Worm (Caenorhabditis elegans) whole organism, late embryonic: ENCODE data around the gene C46H3.1.

Experiments
- F13H6.1 ChIP-seq: sonication (generic microtip); optimal IDR thresholded peaks from 2 replicates; lab custom pipeline; 2016; ENCODE audit warnings: missing genetic modification characterization, missing compliant biosample characterization
- K09A11.1 ChIP-seq: sonication (generic microtip); optimal IDR thresholded peaks from 2 replicates; lab custom pipeline; 2017; ENCODE audit warnings: antibody characterized with exemption, mild to moderate bottlenecking, missing genetic modification characterization, missing compliant biosample characterization; ENCODE audit not compliant: insufficient read depth
- T23F11.4 ChIP-seq: fragments of 200-800 bp; sonication (Bioruptor generic); optimal IDR thresholded peaks from 2 replicates; lab custom pipeline; 2018; ENCODE audit warnings: mild to moderate bottlenecking, missing genetic modification characterization, missing compliant biosample characterization
- ahr-1 ChIP-seq: sonication (generic microtip); optimal IDR thresholded peaks from 2 replicates; lab custom pipeline; 2016; ENCODE audit warnings: missing genetic modification characterization, missing compliant biosample characterization
- ceh-2 ChIP-seq: sonication (generic microtip); optimal IDR thresholded peaks from 2 replicates; lab custom pipeline; 2016; ENCODE audit warnings: missing genotype, missing genetic modification characterization, missing compliant biosample characterization
- ceh-22 ChIP-seq: sonication (generic microtip); optimal IDR thresholded peaks from 2 replicates; lab custom pipeline; 2017; ENCODE audit warnings: missing biosample characterization, missing genetic modification characterization
- ceh-30 ChIP-seq: fragments of 150-350 bp; optimal IDR thresholded peaks from 2 replicates; lab custom pipeline; 2014; ENCODE audit warnings: missing biosample characterization, missing genetic modification characterization
- ceh-31 ChIP-seq: sonication (generic microtip); optimal IDR thresholded peaks from 2 replicates; lab custom pipeline; 2016; ENCODE audit warnings: missing genetic modification characterization, missing compliant biosample characterization
- ceh-34 ChIP-seq: sonication (generic microtip); optimal IDR thresholded peaks from 2 replicates; lab custom pipeline; 2016; ENCODE audit warnings: mild to moderate bottlenecking, missing genetic modification characterization, missing compliant biosample characterization
- ceh-45 ChIP-seq: fragments of 200-800 bp; sonication (Bioruptor generic); IDR thresholded peaks from 2 replicates; pipeline ENCODE4 v1.3.6; 2022; ENCODE audit warnings: missing genetic modification reagents, missing genetic modification characterization, missing compliant biosample characterization
- ceh-48 ChIP-seq: sonication (generic microtip); optimal IDR thresholded peaks from 2 replicates; lab custom pipeline; 2016; ENCODE audit warnings: missing genetic modification characterization, inconsistent platforms, missing compliant biosample characterization
- ceh-6 ChIP-seq: fragments of 200-800 bp; sonication (Bioruptor generic); optimal IDR thresholded peaks from 2 replicates; lab custom pipeline; 2018; ENCODE audit warnings: mild to moderate bottlenecking, missing genetic modification characterization, missing compliant biosample characterization
- dve-1 ChIP-seq: sonication (generic microtip); optimal IDR thresholded peaks from 2 replicates; lab custom pipeline; 2017; ENCODE audit warnings: antibody characterized with exemption, mild to moderate bottlenecking, missing genetic modification characterization, missing compliant biosample characterization
- elt-2 ChIP-seq: sonication (generic microtip); optimal IDR thresholded peaks from 2 replicates; lab custom pipeline; 2016; ENCODE audit warnings: missing genetic modification reagents, missing genetic modification characterization, missing compliant biosample characterization
- elt-4 ChIP-seq: sonication (generic microtip); optimal IDR thresholded peaks from 2 replicates; lab custom pipeline; 2016; ENCODE audit warnings: missing genetic modification characterization, missing compliant biosample characterization
- ets-4 ChIP-seq: sonication (generic microtip); optimal IDR thresholded peaks from 2 replicates; lab custom pipeline; 2016; ENCODE audit warnings: missing genetic modification characterization, missing compliant biosample characterization
- fax-1 ChIP-seq: sonication (generic microtip); optimal IDR thresholded peaks from 2 replicates; lab custom pipeline; 2016; ENCODE audit warnings: missing genotype, missing genetic modification characterization, missing compliant biosample characterization
- hlh-15 ChIP-seq: sonication (generic microtip); optimal IDR thresholded peaks from 2 replicates; lab custom pipeline; 2016; ENCODE audit warnings: missing genetic modification characterization, missing compliant biosample characterization
- hlh-30 ChIP-seq: sonication (generic microtip); optimal IDR thresholded peaks from 2 replicates; lab custom pipeline; 2017; ENCODE audit warnings: antibody characterized with exemption, missing genetic modification characterization, missing compliant biosample characterization; ENCODE audit not compliant: insufficient read depth
- hlh-6 ChIP-seq: sonication (generic microtip); optimal IDR thresholded peaks from 2 replicates; lab custom pipeline; 2016; ENCODE audit warnings: missing genotype, missing genetic modification characterization, missing compliant biosample characterization
- hlh-8 ChIP-seq: sonication (generic microtip); optimal IDR thresholded peaks from 2 replicates; lab custom pipeline; 2016; ENCODE audit warnings: missing genotype, missing genetic modification characterization, missing compliant biosample characterization
- lin-11 ChIP-seq: fragments of 200-800 bp; sonication (Bioruptor generic); optimal IDR thresholded peaks from 2 replicates; lab custom pipeline; 2018; ENCODE audit warnings: mild to moderate bottlenecking, missing genetic modification characterization, missing compliant biosample characterization
- mec-3 ChIP-seq: sonication (generic microtip); optimal IDR thresholded peaks from 2 replicates; lab custom pipeline; 2016; ENCODE audit warnings: borderline replicate concordance, missing genetic modification characterization, missing compliant biosample characterization
- nfya-1 ChIP-seq: sonication (generic microtip); optimal IDR thresholded peaks from 2 replicates; lab custom pipeline; 2017; ENCODE audit warnings: missing genetic modification characterization, mild to moderate bottlenecking, missing compliant biosample characterization, antibody characterized with exemption, moderate library complexity
- nhr-11 ChIP-seq: fragments of 150-350 bp; optimal IDR thresholded peaks from 2 replicates; lab custom pipeline; 2014; ENCODE audit warnings: missing biosample characterization, missing genetic modification characterization
- pag-3 ChIP-seq: sonication (generic microtip); optimal IDR thresholded peaks from 2 replicates; lab custom pipeline; 2016; ENCODE audit warnings: missing compliant biosample characterization, missing genetic modification characterization, borderline replicate concordance
- pat-9 ChIP-seq: fragments of 200-800 bp; sonication (Bioruptor generic); optimal IDR thresholded peaks from 2 replicates; lab custom pipeline; 2018; ENCODE audit warnings: mild to moderate bottlenecking, missing genetic modification characterization, moderate library complexity, missing compliant biosample characterization
- pqm-1 ChIP-seq: sonication (generic microtip); optimal IDR thresholded peaks from 2 replicates; lab custom pipeline; 2016; ENCODE audit warnings: missing genetic modification characterization, missing compliant biosample characterization
- ref-2 ChIP-seq: sonication (generic microtip); optimal IDR thresholded peaks from 2 replicates; lab custom pipeline; 2016; ENCODE audit warnings: missing genetic modification characterization, missing compliant biosample characterization
- rnt-1 ChIP-seq: sonication (generic microtip); optimal IDR thresholded peaks from 2 replicates; lab custom pipeline; 2016; ENCODE audit warnings: missing genetic modification characterization, missing compliant biosample characterization
- sox-2 ChIP-seq: fragments of 200-800 bp; sonication (Bioruptor generic); IDR thresholded peaks from 2 replicates; pipeline ENCODE4 v1.3.6; 2022; ENCODE audit warnings: missing genetic modification reagents, missing genetic modification characterization, missing compliant biosample characterization
- sox-4 ChIP-seq: sonication (generic microtip); optimal IDR thresholded peaks from 2 replicates; lab custom pipeline; 2017; ENCODE audit warnings: mild to moderate bottlenecking, missing genetic modification characterization, inconsistent platforms, missing compliant biosample characterization
- syd-9 ChIP-seq: sonication (generic microtip); optimal IDR thresholded peaks from 2 replicates; lab custom pipeline; 2016; ENCODE audit warnings: mild to moderate bottlenecking, missing genetic modification characterization, moderate library complexity, missing compliant biosample characterization
- tbx-7 ChIP-seq: sonication (generic microtip); optimal IDR thresholded peaks from 2 replicates; lab custom pipeline; 2016; ENCODE audit warnings: missing genotype, missing genetic modification characterization, missing compliant biosample characterization
- unc-3 ChIP-seq, 2 experiments: fragments of 200-800 bp in 1 of 2; sonication (Bioruptor generic) in 1 of 2; sonication (generic microtip) in 1 of 2; conservative IDR thresholded peaks in 1 of 2; optimal IDR thresholded peaks in 1 of 2; 2 replicates each; pipeline versions ENCODE4 v1.3.6 to Lab custom; 2016 to 2022; ENCODE audit warnings: missing compliant biosample characterization in 2 of 2, missing genetic modification characterization in 2 of 2, missing genetic modification reagents in 1 of 2
- unc-42 ChIP-seq: sonication (generic microtip); optimal IDR thresholded peaks from 2 replicates; lab custom pipeline; 2016; ENCODE audit warnings: missing genotype, missing genetic modification characterization, missing compliant biosample characterization
- unc-55 ChIP-seq: sonication (generic microtip); optimal IDR thresholded peaks from 2 replicates; lab custom pipeline; 2017; ENCODE audit warnings: missing biosample characterization, missing genetic modification reagents, missing genetic modification characterization
- unc-86 ChIP-seq: sonication (generic microtip); optimal IDR thresholded peaks from 2 replicates; lab custom pipeline; 2016; ENCODE audit warnings: missing genetic modification characterization, missing compliant biosample characterization
- ztf-16 ChIP-seq: sonication (generic microtip); optimal IDR thresholded peaks from 2 replicates; lab custom pipeline; 2017; ENCODE audit warnings: missing genetic modification characterization, missing compliant biosample characterization

The C46H3.1 gene

ce11 chrX:1183258-1183657, 25.9 kb upstream of the C46H3.1 start:
- no peak for TF ChIP-seq lin-11
- no peak for TF ChIP-seq ceh-6 (GFP tag; lab: Kevin White, UChicago)
- TF ChIP-seq hlh-8 (tag; lab: Kevin White, UChicago): no peak
- TF ChIP-seq pqm-1 (tag; lab: Kevin White, UChicago): no peak
- no peak for TF ChIP-seq ceh-45 (GFP tag; lab: Robert Waterston, UW)
- TF ChIP-seq K09A11.1 (tag; lab: Kevin White, UChicago): no peak
- no peak for TF ChIP-seq sox-2 (GFP tag; lab: Robert Waterston, UW)
- TF ChIP-seq, all 69 proteins: peak for 0

DNA sequence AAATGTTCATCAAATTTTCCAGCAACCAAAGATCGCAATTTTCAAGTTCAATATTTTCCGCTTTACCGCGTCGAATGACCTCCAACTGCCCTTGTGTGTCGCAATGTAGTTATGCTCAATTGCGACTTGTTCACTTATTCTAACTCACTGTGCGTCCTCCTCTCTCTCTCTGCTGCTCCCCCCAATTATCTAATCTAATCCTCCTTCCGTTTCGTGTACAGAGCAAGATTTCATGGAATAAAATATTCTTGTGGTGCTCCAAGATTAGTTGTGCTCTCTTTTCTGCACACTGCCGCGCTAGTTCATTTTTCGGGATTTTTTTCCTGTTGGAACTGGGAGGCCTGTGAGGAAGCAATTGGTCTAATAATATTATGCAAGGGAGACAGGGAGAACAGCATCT, 25.2 kb upstream of the C46H3.1 start:
- TF ChIP-seq lin-11: no peak
- TF ChIP-seq unc-42 (tag; lab: Kevin White, UChicago): peak; percentile 87

DNA sequence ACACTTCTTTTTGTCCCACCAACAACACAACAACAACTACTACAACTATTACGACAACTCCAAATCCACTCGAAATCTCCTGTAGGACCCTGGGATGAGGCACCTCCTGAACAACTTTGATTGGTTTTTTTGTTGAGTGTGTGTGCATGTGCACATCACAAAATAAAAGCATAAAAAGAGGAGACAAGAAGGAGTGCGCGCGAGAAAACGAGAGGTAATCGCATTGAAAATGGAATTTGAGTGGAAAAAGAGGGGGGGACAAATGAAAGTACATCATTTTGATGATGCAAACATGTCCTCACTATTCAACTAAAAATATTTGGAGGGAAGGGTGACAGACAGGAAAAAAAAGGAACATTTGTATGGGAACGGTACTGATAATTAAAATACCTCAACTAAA, 23.7 kb upstream of the C46H3.1 start:
- TF ChIP-seq unc-42 (tag; lab: Kevin White, UChicago): peak; percentile 94
- TF ChIP-seq nhr-11 (tag; lab: Kevin White, UChicago): no peak
- no peak for TF ChIP-seq ceh-22

- TF ChIP-seq ceh-45 (GFP tag; lab: Robert Waterston, UW): no peak
- no peak for TF ChIP-seq unc-55 (GFP tag; lab: Kevin White, UChicago)
- TF ChIP-seq ceh-31: no peak
- no peak for TF ChIP-seq fax-1 (tag; lab: Kevin White, UChicago)
- no peak for TF ChIP-seq dve-1 (tag; lab: Kevin White, UChicago)
- TF ChIP-seq ztf-16 (tag; lab: Kevin White, UChicago): no peak
- no peak for TF ChIP-seq sox-4 (tag; lab: Kevin White, UChicago)
- no peak for TF ChIP-seq unc-3 (GFP tag; conservative IDR thresholded peaks at IDR 0.05; lab: Robert Waterston, UW)
- TF ChIP-seq unc-3 (tag; optimal IDR thresholded peaks at IDR 0.05; lab: Kevin White, UChicago): no peak
- TF ChIP-seq unc-42 (tag; lab: Kevin White, UChicago): no peak
- no peak for TF ChIP-seq ceh-48 (tag; lab: Kevin White, UChicago)
- TF ChIP-seq ceh-30 (tag; lab: Kevin White, UChicago): no peak
- no peak for TF ChIP-seq mec-3 (tag; lab: Kevin White, UChicago)
- TF ChIP-seq tbx-7 (tag; lab: Kevin White, UChicago): no peak
- TF ChIP-seq unc-86 (tag; lab: Kevin White, UChicago): no peak
- TF ChIP-seq ceh-2 (tag; lab: Kevin White, UChicago): no peak
- TF ChIP-seq lin-11: no peak
- TF ChIP-seq nfya-1 (tag; lab: Kevin White, UChicago): no peak
- no peak for TF ChIP-seq ets-4 (tag; lab: Kevin White, UChicago)
These were observed 17.6 kb upstream of the C46H3.1 start, which contains the start of gene T13G4.4 for ce11 chrX:1191582-1191981. TSS of gene T13G4.4 (minus strand) at chrX:1191678.

- no peak for TF ChIP-seq pqm-1 (tag; lab: Kevin White, UChicago)
- no peak for TF ChIP-seq hlh-15
- no peak for TF ChIP-seq syd-9 (tag; lab: Kevin White, UChicago)
- TF ChIP-seq pag-3: no peak
- TF ChIP-seq hlh-6: no peak
- TF ChIP-seq T23F11.4 (GFP tag; lab: Kevin White, UChicago): no peak
- TF ChIP-seq ceh-34 (tag; lab: Kevin White, UChicago): no peak
- TF ChIP-seq ceh-22: no peak
- TF ChIP-seq ahr-1 (tag; lab: Kevin White, UChicago): no peak
- no peak for TF ChIP-seq ztf-16 (tag; lab: Kevin White, UChicago)
- no peak for TF ChIP-seq elt-4
- TF ChIP-seq F13H6.1: no peak
- no peak for TF ChIP-seq fax-1 (tag; lab: Kevin White, UChicago)
- no peak for TF ChIP-seq pat-9 (tag; lab: Kevin White, UChicago)
- TF ChIP-seq ceh-2 (tag; lab: Kevin White, UChicago): no peak
- TF ChIP-seq hlh-30 (tag; lab: Kevin White, UChicago): no peak
- no peak for TF ChIP-seq ref-2 (tag; lab: Kevin White, UChicago)
- TF ChIP-seq rnt-1: no peak
- no peak for TF ChIP-seq lin-11
- no peak for TF ChIP-seq elt-2
These were observed 16.3 kb upstream of the C46H3.1 start, which contains the start of gene T13G4.1 for ce11 chrX:1192848-1193247. TSS of gene T13G4.1 (plus strand) at chrX:1193148.
